Fruit fly (Drosophila melanogaster): ENCODE measurements around the gene ush.

Gene ush

dm6 chr2L:429680-430484 lies 46.1 kb upstream of the ush start (continued):
- TF ChIP-seq fd102C (GFP tag; optimal IDR thresholded peaks at IDR 0.05) (no peak), CG14860 (GFP tag; IDR thresholded peaks at IDR 0.05; ENCODE audit: partially characterized antibody) (no peak), CG8281 (tag; optimal IDR thresholded peaks at IDR 0.05) (no peak), CG4360 (GFP tag; IDR thresholded peaks at IDR 0.05) (no peak; the same call in 1 of the 2 replicates), CG15514 (GFP tag; optimal IDR thresholded peaks at IDR 0.05) (peak; percentile 13), CG4328 (GFP tag; optimal IDR thresholded peaks at IDR 0.05) (no peak), CG30403 (GFP tag; optimal IDR thresholded peaks at IDR 0.05) (peak; percentile 71), onecut (GFP tag; IDR thresholded peaks at IDR 0.05) (0 out of 2 replicates have a peak, but pooled peaks have one; percentile 6), corto (GFP tag; optimal IDR thresholded peaks at IDR 0.05) (peak; percentile 79), D19B (GFP tag; optimal IDR thresholded peaks at IDR 0.05) (peak; percentile 51), Hmr (GFP tag; optimal IDR thresholded peaks at IDR 0.05) (peak; percentile 36)

- TF ChIP-seq eve (GFP tag; optimal IDR thresholded peaks at IDR 0.05) (peak in 1 of 2 experiments; percentile 65), CG9817 (tag; optimal IDR thresholded peaks at IDR 0.05) (peak; percentile 13), wek (GFP tag; optimal IDR thresholded peaks at IDR 0.05) (peak; percentile 87), D19A (tag; optimal IDR thresholded peaks at IDR 0.05) (peak; percentile 30), CG6689 (GFP tag; IDR thresholded peaks at IDR 0.05) (no peak), gsb-n (tag; optimal IDR thresholded peaks at IDR 0.05) (peak; percentile 38), row (GFP tag; IDR thresholded peaks at IDR 0.05) (no peak; the same call in 2 of the 3 replicates), tup (GFP tag; optimal IDR thresholded peaks at IDR 0.05) (no peak), pnt (GFP tag; optimal IDR thresholded peaks at IDR 0.05) (peak; percentile 9), Ets97D (GFP tag; optimal IDR thresholded peaks at IDR 0.05) (no peak), Asciz (GFP tag; optimal IDR thresholded peaks at IDR 0.05) (peak; percentile 89), CG10654 (GFP tag; optimal IDR thresholded peaks at IDR 0.05) (peak; percentile 9), Hmx (GFP tag; optimal IDR thresholded peaks at IDR 0.05) (no peak), CG18619 (GFP tag; optimal IDR thresholded peaks at IDR 0.05) (peak; percentile 68), az2 (GFP tag; optimal IDR thresholded peaks at IDR 0.05) (no peak), hbn (GFP tag; IDR thresholded peaks at IDR 0.05; ENCODE audit: partially characterized antibody) (no peak; the same call in 1 of the 2 replicates), Fer3 (tag; optimal IDR thresholded peaks at IDR 0.05) (peak; percentile 54), CG31441 (GFP tag; IDR thresholded peaks at IDR 0.05) (peak; percentile 40; the same call in 1 of the 2 replicates), Bdp1 (GFP tag; optimal IDR thresholded peaks at IDR 0.05) (no peak), CG14441 (GFP tag; IDR thresholded peaks at IDR 0.05) (no peak), CG32767 (GFP tag; IDR thresholded peaks at IDR 0.05) (peak; percentile 45; the same call in 1 of the 2 replicates), Deaf1 (tag; optimal IDR thresholded peaks at IDR 0.05) (peak; percentile 62), Elba2 (GFP tag; optimal IDR thresholded peaks at IDR 0.05) (peak; percentile 34), CG9876 (GFP tag; optimal IDR thresholded peaks at IDR 0.05) (no peak), CG12236 (GFP tag; optimal IDR thresholded peaks at IDR 0.05) (peak; percentile 12), CG7839 (tag; optimal IDR thresholded peaks at IDR 0.05) (peak; percentile 25), aop (GFP tag; IDR thresholded peaks at IDR 0.05) (no peak), CG8388 (GFP tag; optimal IDR thresholded peaks at IDR 0.05) (peak; percentile 18), knrl (GFP tag; IDR thresholded peaks at IDR 0.05; ENCODE audit: partially characterized antibody) (no peak), Hand (GFP tag; optimal IDR thresholded peaks at IDR 0.05) (no peak), CG15479 (GFP tag; optimal IDR thresholded peaks at IDR 0.05) (no peak), Side (GFP tag; optimal IDR thresholded peaks at IDR 0.05) (peak; percentile 25), HLHmδ (GFP tag; optimal IDR thresholded peaks at IDR 0.05) (no peak), her (GFP tag; optimal IDR thresholded peaks at IDR 0.05) (peak; percentile 47), h (optimal IDR thresholded peaks at IDR 0.05) (no peak)
These were observed 45.0 kb upstream of the ush start, which contains the start of gene ex for dm6 chr2L:430820-431628. ex (plus strand) TSS chr2L:431227.

Data from whole organism, embryonic.